Fruit fly (Drosophila melanogaster) whole organism, embryonic: ENCODE data around the gene CG17637.
A peak's percentile ranks its signal among the peaks of the same experiment; 100 is the strongest.

Experiments used
- CG10147 ChIP-seq: fragments of 200-800 bp; sonication (Bioruptor generic); optimal IDR thresholded peaks from 2 replicates; lab custom pipeline; 2019; ENCODE audit warnings: missing biosample characterization, mild to moderate bottlenecking, missing genetic modification characterization, moderate library complexity
- CG10565 ChIP-seq: fragments of 200-800 bp; sonication (Bioruptor generic); optimal IDR thresholded peaks from 3 replicates; lab custom pipeline; 2016; ENCODE audit warnings: missing biosample characterization, mild to moderate bottlenecking, missing genetic modification characterization
- CG11085 ChIP-seq: fragments of 200-800 bp; sonication (Bioruptor generic); IDR thresholded peaks from 2 replicates; pipeline ENCODE4 v1.3.6; 2022; ENCODE audit warnings: missing biosample characterization, missing genetic modification characterization
- CG11456 ChIP-seq: fragments of 200-800 bp; sonication (Bioruptor generic); IDR thresholded peaks from 3 replicates; pipeline ENCODE4 v1.3.6; 2022; ENCODE audit warnings: missing biosample characterization, missing genetic modification characterization
- CG12236 ChIP-seq: fragments of 200-800 bp; sonication (Bioruptor generic); optimal IDR thresholded peaks from 2 replicates; lab custom pipeline; 2016; ENCODE audit warnings: missing biosample characterization, missing genetic modification characterization
- CG12744 ChIP-seq: fragments of 200-800 bp; sonication (Bioruptor generic); optimal IDR thresholded peaks from 2 replicates; lab custom pipeline; 2016; ENCODE audit warnings: missing biosample characterization, missing genetic modification characterization
- CG14710 ChIP-seq: fragments of 200-800 bp; sonication (Bioruptor generic); optimal IDR thresholded peaks from 3 replicates; lab custom pipeline; 2019; ENCODE audit warnings: missing biosample characterization, mild to moderate bottlenecking, missing genetic modification characterization, moderate library complexity
- CG15269 ChIP-seq: fragments of 200-800 bp; sonication (Bioruptor generic); optimal IDR thresholded peaks from 2 replicates; lab custom pipeline; 2018; ENCODE audit warnings: missing biosample characterization, mild to moderate bottlenecking, missing genetic modification characterization, moderate library complexity
- CG17186 ChIP-seq: fragments of 200-800 bp; sonication (Bioruptor generic); optimal IDR thresholded peaks from 3 replicates; lab custom pipeline; 2017; ENCODE audit warnings: missing biosample characterization, missing genetic modification reagents, missing genetic modification characterization
- CG18262 ChIP-seq: fragments of 200-800 bp; optimal IDR thresholded peaks from 3 replicates; lab custom pipeline; 2019; ENCODE audit warnings: missing biosample characterization, mild to moderate bottlenecking, missing genetic modification characterization, moderate library complexity
- CG2129 ChIP-seq: fragments of 200-800 bp; sonication (Bioruptor generic); IDR thresholded peaks from 2 replicates; pipeline ENCODE4 v1.3.6; 2022; ENCODE audit warnings: missing biosample characterization, missing genetic modification characterization; ENCODE audit not compliant: partially characterized antibody
- CG33213 ChIP-seq: fragments of 200-800 bp; sonication (Bioruptor generic); optimal IDR thresholded peaks from 3 replicates; lab custom pipeline; 2016; ENCODE audit warnings: missing biosample characterization, missing genetic modification characterization
- CG4707 ChIP-seq: fragments of 200-800 bp; sonication (Bioruptor generic); optimal IDR thresholded peaks from 2 replicates; lab custom pipeline; 2018; ENCODE audit warnings: missing biosample characterization, mild to moderate bottlenecking, missing genetic modification characterization, moderate library complexity
- CG5245 ChIP-seq: fragments of 200-800 bp; sonication (Bioruptor generic); optimal IDR thresholded peaks from 3 replicates; lab custom pipeline; 2016; ENCODE audit warnings: missing biosample characterization, missing genetic modification characterization
- CG6765 ChIP-seq: fragments of 200-800 bp; sonication (Bioruptor generic); optimal IDR thresholded peaks from 3 replicates; lab custom pipeline; 2017; ENCODE audit warnings: missing biosample characterization, mild to moderate bottlenecking, missing genetic modification characterization
- CG6791 ChIP-seq: fragments of 200-800 bp; sonication (Bioruptor generic); IDR thresholded peaks from 3 replicates; pipeline ENCODE4 v1.3.6; 2022; ENCODE audit warnings: missing biosample characterization, missing genetic modification characterization; ENCODE audit not compliant: partially characterized antibody
- CG7271 ChIP-seq: fragments of 200-800 bp; sonication (Bioruptor generic); optimal IDR thresholded peaks from 2 replicates; lab custom pipeline; 2018; ENCODE audit warnings: missing biosample characterization, mild to moderate bottlenecking, missing genetic modification characterization, moderate library complexity
- CG8290 ChIP-seq, 3 experiments: fragments of 200-800 bp; sonication (Bioruptor generic); optimal IDR thresholded peaks; 2 replicates each; lab custom pipeline; 2016 to 2019; ENCODE audit warnings: missing biosample characterization in 3 of 3, missing genetic modification characterization in 3 of 3, mild to moderate bottlenecking in 2 of 3, moderate library complexity in 1 of 3
- CG8388 ChIP-seq: fragments of 200-800 bp; sonication (Bioruptor generic); optimal IDR thresholded peaks from 2 replicates; lab custom pipeline; 2019; ENCODE audit warnings: missing biosample characterization, mild to moderate bottlenecking, missing genetic modification characterization, moderate library complexity
- CG8478 ChIP-seq: fragments of >200 bp; optimal IDR thresholded peaks from 2 replicates; lab custom pipeline; 2018
- CG9609 ChIP-seq: fragments of 200-800 bp; sonication (Bioruptor generic); optimal IDR thresholded peaks from 3 replicates; lab custom pipeline; 2016; ENCODE audit warnings: missing biosample characterization, missing genetic modification characterization
- CG9876 ChIP-seq: fragments of 200-800 bp; sonication (Bioruptor generic); optimal IDR thresholded peaks from 2 replicates; lab custom pipeline; 2016; ENCODE audit warnings: missing biosample characterization, missing genetic modification characterization
- Dip3 ChIP-seq: fragments of 200-800 bp; sonication (Bioruptor generic); optimal IDR thresholded peaks from 3 replicates; lab custom pipeline; 2016; ENCODE audit warnings: missing biosample characterization, missing genetic modification characterization
- Drgx ChIP-seq: fragments of 200-800 bp; sonication (Bioruptor generic); IDR thresholded peaks from 2 replicates; pipeline ENCODE4 v1.3.6; 2022; ENCODE audit warnings: missing biosample characterization, missing genetic modification characterization
- HLH3B ChIP-seq: fragments of 200-800 bp; sonication (Bioruptor generic); IDR thresholded peaks from 2 replicates; pipeline ENCODE4 v1.3.6; 2022; ENCODE audit warnings: missing biosample characterization, missing genetic modification characterization
- Med ChIP-seq: fragments of 200-800 bp; sonication (Bioruptor generic); peaks from one replicate; lab custom pipeline; 2016; ENCODE audit warnings: missing biosample characterization, missing genetic modification characterization, mild to moderate bottlenecking, inconsistent platforms, moderate library complexity
- Nf-YC ChIP-seq: fragments of 200-800 bp; optimal IDR thresholded peaks from 3 replicates; lab custom pipeline; 2019; ENCODE audit warnings: missing biosample characterization, mild to moderate bottlenecking, missing genetic modification characterization, moderate library complexity
- Sry-β ChIP-seq: fragments of 200-800 bp; sonication (Bioruptor generic); optimal IDR thresholded peaks from 2 replicates; lab custom pipeline; 2018; ENCODE audit warnings: missing biosample characterization, mild to moderate bottlenecking, missing genetic modification characterization, moderate library complexity
- Ssrp ChIP-seq: fragments of 200-800 bp; sonication (Bioruptor generic); optimal IDR thresholded peaks from 2 replicates; lab custom pipeline; 2018; ENCODE audit warnings: missing biosample characterization, mild to moderate bottlenecking, missing genetic modification characterization, moderate library complexity
- Xrp1 ChIP-seq: fragments of 200-800 bp; sonication (Bioruptor generic); IDR thresholded peaks from 2 replicates; pipeline ENCODE4 v1.3.6; 2022; ENCODE audit warnings: missing biosample characterization, missing genetic modification characterization
- caup ChIP-seq: fragments of 200-800 bp; sonication (Bioruptor generic); optimal IDR thresholded peaks from 3 replicates; lab custom pipeline; 2017; ENCODE audit warnings: missing biosample characterization, mild to moderate bottlenecking, missing genetic modification characterization, moderate library complexity; ENCODE audit not compliant: severe bottlenecking
- crc ChIP-seq: fragments of 200-800 bp; sonication (Bioruptor generic); optimal IDR thresholded peaks from 2 replicates; lab custom pipeline; 2016; ENCODE audit warnings: missing biosample characterization, missing genetic modification characterization
- crol ChIP-seq: fragments of 200-800 bp; sonication (Bioruptor generic); IDR thresholded peaks from 2 replicates; pipeline ENCODE4 v1.3.6; 2022; ENCODE audit warnings: missing biosample characterization, missing genetic modification characterization
- emc ChIP-seq: fragments of 200-800 bp; sonication (Bioruptor generic); optimal IDR thresholded peaks from 2 replicates; lab custom pipeline; 2016; ENCODE audit warnings: missing biosample characterization, missing genetic modification characterization
- fd64A ChIP-seq: fragments of 200-800 bp; sonication (Bioruptor generic); optimal IDR thresholded peaks from 3 replicates; lab custom pipeline; 2018; ENCODE audit warnings: missing biosample characterization, mild to moderate bottlenecking, missing genetic modification characterization
- fru ChIP-seq: fragments of >200 bp; optimal IDR thresholded peaks from 2 replicates; lab custom pipeline; 2017
- gcm ChIP-seq: fragments of 200-800 bp; sonication (Bioruptor generic); optimal IDR thresholded peaks from 2 replicates; lab custom pipeline; 2019; ENCODE audit warnings: missing biosample characterization, mild to moderate bottlenecking, missing genetic modification characterization, moderate library complexity
- grau ChIP-seq: fragments of 200-800 bp; optimal IDR thresholded peaks from 3 replicates; lab custom pipeline; 2019; ENCODE audit warnings: missing biosample characterization, mild to moderate bottlenecking, missing genetic modification characterization, moderate library complexity
- gt ChIP-seq: fragments of 200-800 bp; sonication (Bioruptor generic); IDR thresholded peaks from 2 replicates; pipeline ENCODE4 v1.3.6; 2022; ENCODE audit warnings: missing biosample characterization, missing genetic modification characterization
- jigr1 ChIP-seq: fragments of 200-800 bp; sonication (Bioruptor generic); IDR thresholded peaks from 3 replicates; pipeline ENCODE4 v1.3.6; 2022; ENCODE audit warnings: missing biosample characterization, missing genetic modification characterization
- lilli ChIP-seq: fragments of 200-800 bp; sonication (Bioruptor generic); optimal IDR thresholded peaks from 3 replicates; lab custom pipeline; 2016; ENCODE audit warnings: missing biosample characterization, missing genetic modification characterization
- lola ChIP-seq, 3 experiments: fragments of >200 bp in 2 of 3; fragments of 200-800 bp in 1 of 3; sonication (Bioruptor generic) in 1 of 3; optimal IDR thresholded peaks; 2 replicates each; lab custom pipeline; 2017 to 2019; ENCODE audit warnings: missing biosample characterization in 3 of 3, missing genetic modification characterization in 3 of 3, mild to moderate bottlenecking in 1 of 3, moderate library complexity in 1 of 3
- nerfin-1 ChIP-seq: fragments of 200-800 bp; sonication (Bioruptor generic); optimal IDR thresholded peaks from 3 replicates; lab custom pipeline; 2019; ENCODE audit warnings: missing biosample characterization, mild to moderate bottlenecking, missing genetic modification characterization, moderate library complexity
- onecut ChIP-seq: fragments of 200-800 bp; sonication (Bioruptor generic); IDR thresholded peaks from 2 replicates; pipeline ENCODE4 v1.3.6; 2022; ENCODE audit warnings: missing biosample characterization, missing genetic modification characterization
- slou ChIP-seq: fragments of 200-800 bp; sonication (Bioruptor generic); optimal IDR thresholded peaks from 3 replicates; lab custom pipeline; 2016; ENCODE audit warnings: missing biosample characterization, missing genetic modification characterization
- so ChIP-seq: fragments of 200-800 bp; sonication (Bioruptor generic); IDR thresholded peaks from 3 replicates; pipeline ENCODE4 v1.3.6; 2022; ENCODE audit warnings: missing biosample characterization, missing genetic modification characterization
- sqz ChIP-seq: fragments of 200-800 bp; sonication (Bioruptor generic); optimal IDR thresholded peaks from 3 replicates; lab custom pipeline; 2018; ENCODE audit warnings: missing biosample characterization, mild to moderate bottlenecking, missing genetic modification characterization
- trh ChIP-seq: fragments of 200-800 bp; sonication (Bioruptor generic); optimal IDR thresholded peaks from 2 replicates; lab custom pipeline; 2016; ENCODE audit warnings: missing biosample characterization, missing genetic modification characterization
- vnd ChIP-seq: fragments of 200-800 bp; sonication (Bioruptor generic); IDR thresholded peaks from 3 replicates; pipeline ENCODE4 v1.3.6; 2022; ENCODE audit warnings: missing biosample characterization, missing genetic modification characterization; ENCODE audit not compliant: partially characterized antibody

Gene CG17637

DNA sequence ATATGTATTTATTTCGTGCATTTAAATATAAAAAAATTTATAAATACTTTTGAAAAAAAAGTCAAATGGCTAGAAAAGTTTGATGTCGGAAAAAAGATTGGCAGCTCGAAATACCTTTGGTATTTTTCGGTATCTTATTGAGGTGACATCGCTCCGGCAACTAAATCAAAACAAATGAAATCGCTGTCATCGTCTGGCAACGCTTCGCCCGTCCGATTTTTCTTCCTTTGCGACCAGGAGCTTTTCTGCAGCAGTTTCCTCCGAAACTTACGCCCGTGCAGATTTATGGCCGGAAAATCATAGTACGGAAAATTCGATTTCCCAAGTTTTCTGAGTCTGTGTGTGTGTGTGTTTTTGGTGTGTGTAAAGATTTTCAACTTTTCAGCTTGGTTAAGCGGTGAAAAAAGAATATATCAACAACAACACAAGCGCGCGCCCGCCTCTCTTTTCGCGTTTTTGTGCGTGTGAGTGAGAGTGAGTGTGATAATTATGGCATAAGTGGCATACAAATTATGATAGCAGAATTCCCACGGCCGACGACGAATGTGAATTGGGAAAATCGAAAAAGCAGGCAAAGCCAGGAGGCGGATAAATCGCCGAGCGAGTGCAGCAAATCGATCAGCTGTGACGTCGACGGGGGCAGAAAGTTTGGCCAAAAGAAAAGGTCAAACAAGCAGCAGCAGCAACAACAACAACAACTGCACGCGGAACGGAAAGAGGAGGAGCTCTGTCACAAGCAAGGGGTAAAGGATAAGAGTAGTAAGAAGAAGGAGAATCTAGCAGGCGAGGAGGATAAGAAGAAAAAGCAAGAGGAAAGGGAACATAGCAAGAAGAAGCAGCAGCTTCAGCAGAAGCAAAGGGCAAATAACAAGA, 6.6 kb upstream of the CG17637 start, which contains the start of gene CG32425 (continued):
- TF ChIP-seq Xrp1 = peak; percentile 14; the same call in 1 of the 2 replicates
- TF ChIP-seq Nf-YC (tag; lab: Kevin White, UChicago) = peak; percentile 25
- no peak for TF ChIP-seq fru (lab: Kevin White, UChicago)
- no peak for TF ChIP-seq crc
- TF ChIP-seq onecut (GFP tag; lab: Robert Waterston, UW) = 0 out of 2 replicates have a peak, but pooled peaks have one; percentile 27
- TF ChIP-seq slou (GFP tag; lab: Kevin White, UChicago) = no peak
- TF ChIP-seq vnd (GFP tag; lab: Robert Waterston, UW) = no peak
- TF ChIP-seq CG8478 = no peak
- no peak for TF ChIP-seq CG17186 (GFP tag; lab: Kevin White, UChicago)
- TF ChIP-seq CG8290 (GFP tag; optimal IDR thresholded peaks at IDR 0.05; lab: Kevin White, UChicago) = no peak
- peak in 1 of 2 experiments; percentile 1 for TF ChIP-seq CG8290 (tag; optimal IDR thresholded peaks at IDR 0.05; lab: Kevin White, UChicago)
- no peak for TF ChIP-seq Dip3 (GFP tag; lab: Kevin White, UChicago)
- TF ChIP-seq trh (GFP tag; lab: Kevin White, UChicago) = no peak
- no peak for TF ChIP-seq CG9876 (GFP tag; lab: Kevin White, UChicago)
- TF ChIP-seq CG2129 (GFP tag; lab: Robert Waterston, UW) = no peak
- TF ChIP-seq CG14710 (tag; lab: Kevin White, UChicago) = peak; percentile 28
- TF ChIP-seq Med (GFP tag; lab: Kevin White, UChicago) = peak; percentile 41
- no peak for TF ChIP-seq emc (GFP tag; lab: Kevin White, UChicago)
- no peak for TF ChIP-seq Drgx (GFP tag; lab: Robert Waterston, UW)
- no peak for TF ChIP-seq Ssrp (tag; lab: Kevin White, UChicago)
- TF ChIP-seq lola (GFP tag; optimal IDR thresholded peaks at IDR 0.05; lab: Kevin White, UChicago) = no peak
- TF ChIP-seq CG18262 (tag; lab: Kevin White, UChicago) = peak; percentile 17
- no peak for TF ChIP-seq crol (GFP tag; lab: Robert Waterston, UW)
- TF ChIP-seq CG15269 = peak; percentile 21
- TF ChIP-seq CG6765 (GFP tag; lab: Kevin White, UChicago) = no peak
- no peak for TF ChIP-seq CG12236 (GFP tag; lab: Kevin White, UChicago)
- no peak for TF ChIP-seq CG10147 (GFP tag; lab: Kevin White, UChicago)
- no peak for TF ChIP-seq fd64A (GFP tag; lab: Kevin White, UChicago)
- no peak for TF ChIP-seq CG9609 (GFP tag; lab: Kevin White, UChicago)
- no peak for TF ChIP-seq CG8388 (GFP tag; lab: Kevin White, UChicago)
- TF ChIP-seq grau = peak; percentile 8
- peak; percentile 8 for TF ChIP-seq nerfin-1 (tag; lab: Kevin White, UChicago)
- no peak for TF ChIP-seq CG6791 (GFP tag; lab: Robert Waterston, UW)
- no peak for TF ChIP-seq gcm
- TF ChIP-seq gt = no peak
- TF ChIP-seq CG33213 = peak; percentile 34
- TF ChIP-seq CG4707 (GFP tag; lab: Kevin White, UChicago) = no peak
- TF ChIP-seq so (GFP tag; lab: Robert Waterston, UW) = no peak
- no peak for TF ChIP-seq CG11085 (GFP tag; lab: Robert Waterston, UW)
- TF ChIP-seq CG7271 (tag; lab: Kevin White, UChicago) = no peak
- no peak for TF ChIP-seq CG12744 (GFP tag; lab: Kevin White, UChicago)
- TF ChIP-seq caup (GFP tag; lab: Kevin White, UChicago) = no peak
- TF ChIP-seq jigr1 (GFP tag; lab: Robert Waterston, UW) = no peak
- no peak for TF ChIP-seq CG10565
- no peak for TF ChIP-seq HLH3B
- no peak for TF ChIP-seq CG11456 (GFP tag; lab: Robert Waterston, UW)
- TF ChIP-seq lilli (GFP tag; lab: Kevin White, UChicago) = no peak
- TF ChIP-seq Sry-β = peak; percentile 64
- no peak for TF ChIP-seq sqz (GFP tag; lab: Kevin White, UChicago)
- TF ChIP-seq CG5245 (GFP tag; lab: Kevin White, UChicago) = no peak
